Worm (Caenorhabditis elegans) whole organism, L2 larva: Measurements from ENCODE around the gene cutl-29.

Experiments used
- F13H6.1 ChIP-seq: sonication (generic microtip); optimal IDR thresholded peaks from 2 replicates; lab custom pipeline; 2016; ENCODE audit warnings: missing genetic modification characterization, missing compliant biosample characterization
- ZK546.5 ChIP-seq: sonication (generic microtip); optimal IDR thresholded peaks from 2 replicates; lab custom pipeline; 2017; ENCODE audit warnings: missing biosample characterization, missing genetic modification characterization
- aly-2 ChIP-seq: fragments of 150-350 bp; optimal IDR thresholded peaks from 2 replicates; lab custom pipeline; 2014; ENCODE audit warnings: missing biosample characterization, missing genetic modification characterization
- ama-1 ChIP-seq: fragments of 150-350 bp; optimal IDR thresholded peaks from 2 replicates; lab custom pipeline; 2018; ENCODE audit warnings: inconsistent platforms
- blmp-1 ChIP-seq: sonication (generic microtip); optimal IDR thresholded peaks from 2 replicates; lab custom pipeline; 2017; ENCODE audit warnings: missing genetic modification characterization, mild to moderate bottlenecking, missing compliant biosample characterization, antibody characterized with exemption, moderate library complexity; ENCODE audit not compliant: insufficient read depth
- lin-13 ChIP-seq: fragments of 150-350 bp; optimal IDR thresholded peaks from 2 replicates; lab custom pipeline; 2014; ENCODE audit warnings: missing biosample characterization, missing genetic modification reagents, missing genetic modification characterization
- lin-39 ChIP-seq: fragments of 150-350 bp; optimal IDR thresholded peaks from 2 replicates; lab custom pipeline; 2014; ENCODE audit warnings: missing biosample characterization, missing genetic modification reagents, missing genetic modification characterization
- nhr-11 ChIP-seq: fragments of 150-350 bp; optimal IDR thresholded peaks from 2 replicates; lab custom pipeline; 2014; ENCODE audit warnings: missing biosample characterization, missing genetic modification characterization
- nhr-12 ChIP-seq: fragments of 150-350 bp; optimal IDR thresholded peaks from 2 replicates; lab custom pipeline; 2014; ENCODE audit warnings: missing biosample characterization, missing genetic modification characterization
- nhr-237 ChIP-seq: fragments of 150-350 bp; optimal IDR thresholded peaks from 2 replicates; lab custom pipeline; 2014; ENCODE audit warnings: missing biosample characterization, missing genetic modification characterization
- skn-1 ChIP-seq: sonication (generic microtip); optimal IDR thresholded peaks from 2 replicates; lab custom pipeline; 2017; ENCODE audit warnings: missing biosample characterization, missing genetic modification characterization
- unc-39 ChIP-seq: fragments of 150-350 bp; optimal IDR thresholded peaks from 2 replicates; lab custom pipeline; 2014; ENCODE audit warnings: missing biosample characterization, missing genetic modification characterization

DNA sequence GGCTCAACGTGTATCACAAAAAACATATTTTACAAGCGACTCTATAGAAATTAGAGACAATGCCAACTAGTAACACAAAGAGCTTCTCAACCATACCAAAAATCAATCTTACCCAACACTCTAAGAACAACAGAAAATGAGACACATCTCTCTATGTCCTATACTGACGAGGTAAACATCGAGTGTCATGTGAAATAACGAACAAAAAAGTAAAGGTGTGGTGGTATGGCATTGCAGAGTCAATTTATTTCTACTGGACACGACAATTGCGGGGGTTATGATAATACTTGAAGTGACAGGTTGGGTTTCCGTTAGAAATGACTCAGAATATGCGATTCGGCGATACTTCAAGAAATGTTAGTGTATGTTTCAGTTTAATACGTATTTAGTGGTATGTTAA, 34.3 kb downstream of the cutl-29 start:
- TF ChIP-seq lin-13 (GFP tag; lab: Kevin White, UChicago) (no peak), aly-2 (tag; lab: Kevin White, UChicago) (no peak), blmp-1 (tag; lab: Kevin White, UChicago) (no peak), skn-1 (tag; lab: Kevin White, UChicago) (no peak), ZK546.5 (no peak), nhr-237 (tag; lab: Kevin White, UChicago) (no peak), unc-39 (tag; lab: Kevin White, UChicago) (no peak), nhr-12 (tag; lab: Kevin White, UChicago) (no peak), lin-39 (tag; lab: Kevin White, UChicago) (no peak), ama-1 (lab: Kevin White, UChicago) (no peak), nhr-11 (tag; lab: Kevin White, UChicago) (no peak), F13H6.1 (no peak)
